Worm (Caenorhabditis elegans): ENCODE results near the gene tag-275.

- TF ChIP-seq cog-1 (tag; optimal IDR thresholded peaks at IDR 0.05) (no peak), ztf-29 (GFP tag; IDR thresholded peaks at IDR 0.05) (no peak), flt-1 (GFP tag; IDR thresholded peaks at IDR 0.05) (no peak), med-1 (GFP tag; optimal IDR thresholded peaks at IDR 0.05; ENCODE audit: insufficient read depth) (no peak), tab-1 (GFP tag; IDR thresholded peaks at IDR 0.05) (no peak), T22C8.4 (GFP tag; IDR thresholded peaks at IDR 0.05) (no peak), klf-2 (GFP tag; conservative IDR thresholded peaks at IDR 0.05) (no peak)
Measured at ce11 chrX:6196627-6197026, 46.3 kb upstream of the tag-275 start, which contains the start of gene daf-9.

Data from whole organism, midembryonic.